Worm (Caenorhabditis elegans) whole organism, L2 larva: ENCODE results near the gene col-78.

Experiments
- C34F6.9 ChIP-seq: fragments of 150-350 bp; optimal IDR thresholded peaks from 2 replicates; lab custom pipeline; 2014; ENCODE audit warnings: missing biosample characterization, missing genetic modification characterization
- F13H6.1 ChIP-seq: sonication (generic microtip); optimal IDR thresholded peaks from 2 replicates; lab custom pipeline; 2016; ENCODE audit warnings: missing genetic modification characterization, missing compliant biosample characterization
- R02D3.7 ChIP-seq: fragments of 150-350 bp; optimal IDR thresholded peaks from 2 replicates; lab custom pipeline; 2014; ENCODE audit warnings: missing biosample characterization, missing genetic modification characterization
- ZK546.5 ChIP-seq: sonication (generic microtip); optimal IDR thresholded peaks from 2 replicates; lab custom pipeline; 2017; ENCODE audit warnings: missing biosample characterization, missing genetic modification characterization
- aly-2 ChIP-seq: fragments of 150-350 bp; optimal IDR thresholded peaks from 2 replicates; lab custom pipeline; 2014; ENCODE audit warnings: missing biosample characterization, missing genetic modification characterization
- blmp-1 ChIP-seq: sonication (generic microtip); optimal IDR thresholded peaks from 2 replicates; lab custom pipeline; 2017; ENCODE audit warnings: missing genetic modification characterization, mild to moderate bottlenecking, missing compliant biosample characterization, antibody characterized with exemption, moderate library complexity; ENCODE audit not compliant: insufficient read depth
- crh-2 ChIP-seq: sonication (generic microtip); optimal IDR thresholded peaks from 2 replicates; lab custom pipeline; 2017; ENCODE audit warnings: missing biosample characterization, missing genetic modification characterization
- dmd-4 ChIP-seq: sonication (generic microtip); optimal IDR thresholded peaks from 2 replicates; lab custom pipeline; 2017; ENCODE audit warnings: missing biosample characterization, missing genetic modification characterization
- elt-1 ChIP-seq: fragments of 150-350 bp; optimal IDR thresholded peaks from 2 replicates; lab custom pipeline; 2014; ENCODE audit warnings: missing biosample characterization, missing genetic modification characterization
- elt-3 ChIP-seq: sonication (generic microtip); optimal IDR thresholded peaks from 2 replicates; lab custom pipeline; 2017; ENCODE audit warnings: missing biosample characterization, missing genetic modification characterization
- fos-1 ChIP-seq: fragments of 150-350 bp; optimal IDR thresholded peaks from 2 replicates; lab custom pipeline; 2014; ENCODE audit warnings: missing biosample characterization, missing genetic modification characterization
- gmeb-1 ChIP-seq: fragments of 150-350 bp; optimal IDR thresholded peaks from 2 replicates; lab custom pipeline; 2014; ENCODE audit warnings: missing biosample characterization, missing genetic modification characterization
- lin-13 ChIP-seq: fragments of 150-350 bp; optimal IDR thresholded peaks from 2 replicates; lab custom pipeline; 2014; ENCODE audit warnings: missing biosample characterization, missing genetic modification reagents, missing genetic modification characterization
- lin-39 ChIP-seq: fragments of 150-350 bp; optimal IDR thresholded peaks from 2 replicates; lab custom pipeline; 2014; ENCODE audit warnings: missing biosample characterization, missing genetic modification reagents, missing genetic modification characterization
- lsy-2 ChIP-seq, 2 experiments: fragments of 150-350 bp in 1 of 2; sonication (generic microtip) in 1 of 2; optimal IDR thresholded peaks; 2 replicates each; lab custom pipeline; 2014 to 2017; ENCODE audit warnings: missing biosample characterization in 2 of 2, missing genetic modification characterization in 2 of 2
- mab-5 ChIP-seq: fragments of 150-350 bp; optimal IDR thresholded peaks from 2 replicates; lab custom pipeline; 2014; ENCODE audit warnings: missing biosample characterization, missing genetic modification characterization
- mbf-1 ChIP-seq: sonication (generic microtip); optimal IDR thresholded peaks from 2 replicates; lab custom pipeline; 2017; ENCODE audit warnings: missing biosample characterization, missing genetic modification characterization
- mdl-1 ChIP-seq, 2 experiments: fragments of 150-350 bp in 1 of 2; sonication (generic microtip) in 1 of 2; optimal IDR thresholded peaks; 2 replicates each; lab custom pipeline; 2017; ENCODE audit warnings: missing biosample characterization in 2 of 2, missing genetic modification characterization in 2 of 2
- nhr-12 ChIP-seq: fragments of 150-350 bp; optimal IDR thresholded peaks from 2 replicates; lab custom pipeline; 2014; ENCODE audit warnings: missing biosample characterization, missing genetic modification characterization
- nhr-129 ChIP-seq: fragments of 150-350 bp; optimal IDR thresholded peaks from 2 replicates; lab custom pipeline; 2014; ENCODE audit warnings: missing biosample characterization, missing genetic modification characterization
- nhr-21 ChIP-seq: fragments of 150-350 bp; optimal IDR thresholded peaks from 2 replicates; lab custom pipeline; 2014; ENCODE audit warnings: missing biosample characterization, missing genetic modification characterization
- nhr-237 ChIP-seq: fragments of 150-350 bp; optimal IDR thresholded peaks from 2 replicates; lab custom pipeline; 2014; ENCODE audit warnings: missing biosample characterization, missing genetic modification characterization
- nhr-25 ChIP-seq: fragments of 150-350 bp; sonication (generic microtip); optimal IDR thresholded peaks from 3 replicates; lab custom pipeline; 2014; ENCODE audit warnings: missing biosample characterization, missing genetic modification characterization
- nhr-6 ChIP-seq: fragments of 150-350 bp; optimal IDR thresholded peaks from 2 replicates; lab custom pipeline; 2014; ENCODE audit warnings: missing biosample characterization, missing genetic modification characterization
- peb-1 ChIP-seq: fragments of 150-350 bp; optimal IDR thresholded peaks from 2 replicates; lab custom pipeline; 2014; ENCODE audit warnings: missing biosample characterization, missing genetic modification characterization
- sem-4 ChIP-seq: fragments of 150-350 bp; optimal IDR thresholded peaks from 2 replicates; lab custom pipeline; 2014; ENCODE audit warnings: missing biosample characterization, missing genetic modification reagents, missing genetic modification characterization
- sma-3 ChIP-seq: sonication (generic microtip); optimal IDR thresholded peaks from 2 replicates; lab custom pipeline; 2016; ENCODE audit warnings: missing genetic modification reagents, missing genetic modification characterization, missing compliant biosample characterization
- sma-9 ChIP-seq, 2 experiments: fragments of 150-350 bp in 1 of 2; sonication (generic microtip) in 1 of 2; optimal IDR thresholded peaks; 2 replicates each; lab custom pipeline; 2014 to 2016; ENCODE audit warnings: missing genetic modification characterization in 2 of 2, mild to moderate bottlenecking in 1 of 2, missing biosample characterization in 1 of 2, missing compliant biosample characterization in 1 of 2, missing genetic modification reagents in 1 of 2, moderate library complexity in 1 of 2
- snpc-4 ChIP-seq: fragments of 150-350 bp; optimal IDR thresholded peaks from 2 replicates; lab custom pipeline; 2014; ENCODE audit warnings: missing biosample characterization, missing genetic modification characterization
- unc-39 ChIP-seq: fragments of 150-350 bp; optimal IDR thresholded peaks from 2 replicates; lab custom pipeline; 2014; ENCODE audit warnings: missing biosample characterization, missing genetic modification characterization
- zag-1 ChIP-seq: fragments of 150-350 bp; optimal IDR thresholded peaks from 2 replicates; lab custom pipeline; 2014; ENCODE audit warnings: missing biosample characterization, missing genetic modification characterization
- ztf-1 ChIP-seq: fragments of 200-800 bp; sonication (Bioruptor generic); conservative IDR thresholded peaks from 2 replicates; pipeline ENCODE4 v1.3.6; 2022; ENCODE audit warnings: missing genetic modification characterization, missing compliant biosample characterization
- ztf-11 ChIP-seq: sonication (generic microtip); optimal IDR thresholded peaks from 2 replicates; lab custom pipeline; 2017; ENCODE audit warnings: missing biosample characterization, missing genetic modification characterization
- ztf-4 ChIP-seq: fragments of 150-350 bp; optimal IDR thresholded peaks from 2 replicates; lab custom pipeline; 2014; ENCODE audit warnings: missing biosample characterization, missing genetic modification characterization

col-78 gene

ce11 chrII:9113759-9114158 is 38.6 kb upstream of the col-78 start:
- TF ChIP-seq nhr-237 (tag; lab: Kevin White, UChicago) (no peak), crh-2 (tag; lab: Kevin White, UChicago) (peak; percentile 41), fos-1 (tag; lab: Kevin White, UChicago) (peak; percentile 68), lin-13 (GFP tag; lab: Kevin White, UChicago) (no peak), ZK546.5 (tag; lab: Kevin White, UChicago) (no peak), R02D3.7 (tag; lab: Kevin White, UChicago) (no peak), unc-39 (no peak), sma-9 (GFP tag; optimal IDR thresholded peaks at IDR 0.05; lab: Kevin White, UChicago) (peak; percentile 46), sma-9 (tag; optimal IDR thresholded peaks at IDR 0.05; lab: Kevin White, UChicago) (no peak), ztf-1 (GFP tag; lab: Robert Waterston, UW) (no peak), F13H6.1 (tag; lab: Kevin White, UChicago) (peak; percentile 36), blmp-1 (tag; lab: Kevin White, UChicago) (peak; percentile 69)

- TF ChIP-seq elt-1 (tag; lab: Kevin White, UChicago) (no peak), R02D3.7 (tag; lab: Kevin White, UChicago) (no peak)
These were observed 37.4 kb upstream of the col-78 start for ce11 chrII:9114972-9115371.

ce11 chrII:9115644-9116043 is 36.7 kb upstream of the col-78 start:
- TF ChIP-seq sma-9 (GFP tag; optimal IDR thresholded peaks at IDR 0.05; lab: Kevin White, UChicago) = peak; percentile 37
- TF ChIP-seq sma-9 (tag; optimal IDR thresholded peaks at IDR 0.05; lab: Kevin White, UChicago) = no peak
- peak; percentile 58 for TF ChIP-seq nhr-21
- peak in 1 of 2 experiments; percentile 43 for TF ChIP-seq lsy-2 (tag; optimal IDR thresholded peaks at IDR 0.05; lab: Kevin White, UChicago)
- no peak for TF ChIP-seq F13H6.1 (tag; lab: Kevin White, UChicago)
- no peak for TF ChIP-seq mbf-1 (tag; lab: Kevin White, UChicago)
- peak; percentile 32 for TF ChIP-seq crh-2 (tag; lab: Kevin White, UChicago)
- TF ChIP-seq, all 48 proteins: peak for 4

ce11 chrII:9116404-9116803 is 35.9 kb upstream of the col-78 start:
- TF ChIP-seq nhr-129 (tag; lab: Kevin White, UChicago) = peak; percentile 35
- TF ChIP-seq peb-1 (tag; lab: Kevin White, UChicago) = no peak
- peak in 1 of 2 experiments; percentile 1 for TF ChIP-seq lsy-2 (tag; optimal IDR thresholded peaks at IDR 0.05; lab: Kevin White, UChicago)
- TF ChIP-seq zag-1 (tag; lab: Kevin White, UChicago) = no peak
- TF ChIP-seq mbf-1 (tag; lab: Kevin White, UChicago) = no peak
- no peak for TF ChIP-seq sma-3 (GFP tag; lab: Kevin White, UChicago)
- TF ChIP-seq lin-13 (GFP tag; lab: Kevin White, UChicago) = no peak
- peak; percentile 99 for TF ChIP-seq fos-1 (tag; lab: Kevin White, UChicago)

ce11 chrII:9117789-9118242 is 34.5 kb upstream of the col-78 start:
- peak; percentile 22 for TF ChIP-seq C34F6.9 (tag; lab: Kevin White, UChicago)
- TF ChIP-seq R02D3.7 (tag; lab: Kevin White, UChicago) = no peak
- TF ChIP-seq dmd-4 (tag; lab: Kevin White, UChicago) = peak; percentile 25
- peak; percentile 46 for TF ChIP-seq ztf-4
- TF ChIP-seq lsy-2 (tag; optimal IDR thresholded peaks at IDR 0.05; lab: Kevin White, UChicago) = peak; percentile 5 to 56
- peak; percentile 78 for TF ChIP-seq nhr-21
- peak; percentile 47 for TF ChIP-seq crh-2 (tag; lab: Kevin White, UChicago)
- no peak for TF ChIP-seq F13H6.1 (tag; lab: Kevin White, UChicago)
- no peak for TF ChIP-seq snpc-4
- TF ChIP-seq nhr-25 (tag; lab: Kevin White, UChicago) = no peak
- no peak for TF ChIP-seq mab-5 (tag; lab: Kevin White, UChicago)
- TF ChIP-seq blmp-1 (tag; lab: Kevin White, UChicago) = no peak
- no peak for TF ChIP-seq sem-4 (tag; lab: Kevin White, UChicago)
- TF ChIP-seq zag-1 (tag; lab: Kevin White, UChicago) = peak; percentile 30
- peak; percentile 92 for TF ChIP-seq fos-1 (tag; lab: Kevin White, UChicago)
- peak; percentile 6 for TF ChIP-seq nhr-6 (tag; lab: Kevin White, UChicago)
- TF ChIP-seq nhr-129 (tag; lab: Kevin White, UChicago) = peak; percentile 1
- TF ChIP-seq sma-9 (GFP tag; optimal IDR thresholded peaks at IDR 0.05; lab: Kevin White, UChicago) = peak; percentile 80
- no peak for TF ChIP-seq sma-9 (tag; optimal IDR thresholded peaks at IDR 0.05; lab: Kevin White, UChicago)

- TF ChIP-seq ztf-11 (tag; lab: Kevin White, UChicago) (no peak), nhr-25 (tag; lab: Kevin White, UChicago) (no peak), nhr-12 (tag; lab: Kevin White, UChicago) (no peak), sma-9 (GFP tag; optimal IDR thresholded peaks at IDR 0.05; lab: Kevin White, UChicago) (no peak), sma-9 (tag; optimal IDR thresholded peaks at IDR 0.05; lab: Kevin White, UChicago) (no peak), F13H6.1 (tag; lab: Kevin White, UChicago) (no peak), sma-3 (GFP tag; lab: Kevin White, UChicago) (no peak), mdl-1 (tag; optimal IDR thresholded peaks at IDR 0.05; lab: Kevin White, UChicago) (no peak), nhr-237 (tag; lab: Kevin White, UChicago) (no peak), aly-2 (tag; lab: Kevin White, UChicago) (no peak), lin-39 (tag; lab: Kevin White, UChicago) (no peak), fos-1 (tag; lab: Kevin White, UChicago) (no peak), elt-3 (tag; lab: Kevin White, UChicago) (no peak), blmp-1 (tag; lab: Kevin White, UChicago) (no peak), crh-2 (tag; lab: Kevin White, UChicago) (no peak), gmeb-1 (tag; lab: Kevin White, UChicago) (no peak), nhr-129 (tag; lab: Kevin White, UChicago) (no peak), zag-1 (tag; lab: Kevin White, UChicago) (no peak)
- TF ChIP-seq, all 48 proteins: peak for 0
These were observed 32.0 kb upstream of the col-78 start for ce11 chrII:9120329-9120728.
